Fruit fly (Drosophila melanogaster) whole organism, embryonic: ENCODE data around the gene Nos.

ENCODE experiments used
- Atf-2 ChIP-seq: fragments of 200-800 bp; sonication (Bioruptor generic); optimal IDR thresholded peaks from 2 replicates; lab custom pipeline; 2016; ENCODE audit warnings: missing biosample characterization, missing genetic modification characterization
- CG12071 ChIP-seq: fragments of 200-800 bp; sonication (Bioruptor generic); optimal IDR thresholded peaks from 3 replicates; lab custom pipeline; 2018; ENCODE audit warnings: missing biosample characterization, mild to moderate bottlenecking, missing genetic modification characterization
- CG12236 ChIP-seq: fragments of 200-800 bp; sonication (Bioruptor generic); optimal IDR thresholded peaks from 2 replicates; lab custom pipeline; 2016; ENCODE audit warnings: missing biosample characterization, missing genetic modification characterization
- CG13296 ChIP-seq: fragments of 200-800 bp; sonication (Bioruptor generic); optimal IDR thresholded peaks from 3 replicates; lab custom pipeline; 2018; ENCODE audit warnings: missing biosample characterization, mild to moderate bottlenecking, missing genetic modification characterization
- CG15011 ChIP-seq: fragments of 200-800 bp; sonication (Bioruptor generic); optimal IDR thresholded peaks from 3 replicates; lab custom pipeline; 2018; ENCODE audit warnings: missing biosample characterization, mild to moderate bottlenecking, missing genetic modification characterization
- CG15479 ChIP-seq: fragments of 200-800 bp; sonication (Bioruptor generic); optimal IDR thresholded peaks from 3 replicates; lab custom pipeline; 2019; ENCODE audit warnings: missing biosample characterization, mild to moderate bottlenecking, missing genetic modification characterization, moderate library complexity
- CG15514 ChIP-seq: fragments of 200-800 bp; sonication (Bioruptor generic); optimal IDR thresholded peaks from 3 replicates; lab custom pipeline; 2017; ENCODE audit warnings: missing biosample characterization, missing genetic modification characterization, mild to moderate bottlenecking, moderate library complexity, missing genetic modification reagents
- CG15601 ChIP-seq: fragments of 200-800 bp; sonication (Bioruptor generic); optimal IDR thresholded peaks from 3 replicates; lab custom pipeline; 2019; ENCODE audit warnings: missing biosample characterization, mild to moderate bottlenecking, missing genetic modification characterization, moderate library complexity
- CG17328 ChIP-seq: fragments of 200-800 bp; sonication (Bioruptor generic); IDR thresholded peaks from 2 replicates; pipeline ENCODE4 v1.3.6; 2022; ENCODE audit warnings: missing biosample characterization, missing genetic modification characterization
- CG17612 ChIP-seq: fragments of 200-800 bp; sonication (Bioruptor generic); IDR thresholded peaks from 2 replicates; pipeline ENCODE4 v1.3.6; 2022; ENCODE audit warnings: missing biosample characterization, missing genetic modification characterization
- CG18476 ChIP-seq: fragments of 200-800 bp; sonication (Bioruptor generic); optimal IDR thresholded peaks from 2 replicates; lab custom pipeline; 2016; ENCODE audit warnings: missing biosample characterization, mild to moderate bottlenecking, missing genetic modification characterization
- CG30020 ChIP-seq: fragments of 200-800 bp; optimal IDR thresholded peaks from 2 replicates; lab custom pipeline; 2019; ENCODE audit warnings: missing biosample characterization, mild to moderate bottlenecking, missing genetic modification characterization, moderate library complexity
- CG31224 ChIP-seq: fragments of 200-800 bp; sonication (Bioruptor generic); IDR thresholded peaks from 2 replicates; pipeline ENCODE4 v1.3.6; 2022; ENCODE audit warnings: missing biosample characterization, missing genetic modification characterization
- CG4282 ChIP-seq: fragments of 200-800 bp; sonication (Bioruptor generic); optimal IDR thresholded peaks from 2 replicates; lab custom pipeline; 2016; ENCODE audit warnings: missing biosample characterization, missing genetic modification characterization
- CG6854 ChIP-seq: fragments of 200-800 bp; sonication (Bioruptor generic); optimal IDR thresholded peaks from 3 replicates; lab custom pipeline; 2017; ENCODE audit warnings: missing biosample characterization, mild to moderate bottlenecking, missing genetic modification characterization
- CG9215 ChIP-seq: fragments of 200-800 bp; sonication (Bioruptor generic); IDR thresholded peaks from 2 replicates; pipeline ENCODE4 v1.3.6; 2022; ENCODE audit warnings: missing biosample characterization, missing genetic modification characterization
- Camta ChIP-seq: fragments of 200-800 bp; sonication (Bioruptor generic); optimal IDR thresholded peaks from 2 replicates; lab custom pipeline; 2016; ENCODE audit warnings: missing biosample characterization, missing genetic modification characterization
- D19A ChIP-seq: fragments of 200-800 bp; optimal IDR thresholded peaks from 3 replicates; lab custom pipeline; 2019; ENCODE audit warnings: missing biosample characterization, mild to moderate bottlenecking, missing genetic modification characterization, moderate library complexity
- Dip3 ChIP-seq: fragments of 200-800 bp; sonication (Bioruptor generic); optimal IDR thresholded peaks from 3 replicates; lab custom pipeline; 2016; ENCODE audit warnings: missing biosample characterization, missing genetic modification characterization
- Doc3 ChIP-seq: fragments of 200-800 bp; sonication (Bioruptor generic); IDR thresholded peaks from 3 replicates; pipeline ENCODE4 v1.3.6; 2022; ENCODE audit warnings: missing biosample characterization, missing genetic modification characterization; ENCODE audit not compliant: partially characterized antibody
- Dp ChIP-seq: fragments of 200-800 bp; sonication (Bioruptor generic); optimal IDR thresholded peaks from 2 replicates; lab custom pipeline; 2018; ENCODE audit warnings: missing biosample characterization, mild to moderate bottlenecking, missing genetic modification characterization, moderate library complexity
- E2f2 ChIP-seq: fragments of 200-800 bp; sonication (Bioruptor generic); IDR thresholded peaks from 2 replicates; pipeline ENCODE4 v1.3.6; 2022; ENCODE audit warnings: missing biosample characterization, missing genetic modification characterization
- HLH3B ChIP-seq: fragments of 200-800 bp; sonication (Bioruptor generic); IDR thresholded peaks from 2 replicates; pipeline ENCODE4 v1.3.6; 2022; ENCODE audit warnings: missing biosample characterization, missing genetic modification characterization
- Hey ChIP-seq: fragments of 200-800 bp; sonication (Bioruptor generic); optimal IDR thresholded peaks from 3 replicates; lab custom pipeline; 2018; ENCODE audit warnings: missing biosample characterization, mild to moderate bottlenecking, missing genetic modification characterization
- Kr ChIP-seq: fragments of 200-800 bp; sonication (Bioruptor generic); optimal IDR thresholded peaks from 2 replicates; lab custom pipeline; 2017; ENCODE audit warnings: missing biosample characterization, mild to moderate bottlenecking, missing genetic modification characterization
- Lim3 ChIP-seq: fragments of 200-800 bp; sonication (Bioruptor generic); IDR thresholded peaks from 2 replicates; pipeline ENCODE4 v1.3.6; 2022; ENCODE audit warnings: missing biosample characterization, missing genetic modification characterization
- Max ChIP-seq: fragments of 200-800 bp; sonication (Bioruptor generic); optimal IDR thresholded peaks from 2 replicates; lab custom pipeline; 2016; ENCODE audit warnings: missing biosample characterization, mild to moderate bottlenecking, missing genetic modification characterization
- Med ChIP-seq: fragments of 200-800 bp; sonication (Bioruptor generic); peaks from one replicate; lab custom pipeline; 2016; ENCODE audit warnings: missing biosample characterization, missing genetic modification characterization, mild to moderate bottlenecking, inconsistent platforms, moderate library complexity
- Sox100B ChIP-seq: fragments of 200-800 bp; sonication (Bioruptor generic); optimal IDR thresholded peaks from 3 replicates; lab custom pipeline; 2018; ENCODE audit warnings: missing biosample characterization, mild to moderate bottlenecking, missing genetic modification characterization
- Sox102F ChIP-seq: fragments of 200-800 bp; sonication (Bioruptor generic); optimal IDR thresholded peaks from 2 replicates; lab custom pipeline; 2018; ENCODE audit warnings: missing biosample characterization, mild to moderate bottlenecking, missing genetic modification characterization, moderate library complexity
- Trl ChIP-seq, 3 experiments: fragments of >200 bp in 2 of 3; fragments of 200-800 bp in 1 of 3; sonication (Bioruptor generic) in 1 of 3; optimal IDR thresholded peaks; 2 replicates in 1 of 3; 3 replicates in 2 of 3; lab custom pipeline; 2016 to 2017; ENCODE audit warnings: missing biosample characterization in 1 of 3, missing genetic modification characterization in 1 of 3
- az2 ChIP-seq: fragments of 200-800 bp; sonication (Bioruptor generic); optimal IDR thresholded peaks from 3 replicates; lab custom pipeline; 2016; ENCODE audit warnings: missing biosample characterization, missing genetic modification characterization
- bab2 ChIP-seq: fragments of 200-800 bp; sonication (Bioruptor generic); optimal IDR thresholded peaks from 2 replicates; lab custom pipeline; 2016; ENCODE audit warnings: missing biosample characterization, missing genetic modification characterization
- bsh ChIP-seq, 2 experiments: fragments of 200-800 bp; sonication (Bioruptor generic); optimal IDR thresholded peaks; 2 replicates each; lab custom pipeline; 2017 to 2018; ENCODE audit warnings: mild to moderate bottlenecking in 2 of 2, missing biosample characterization in 2 of 2, missing genetic modification characterization in 2 of 2, moderate library complexity in 1 of 2
- corto ChIP-seq: fragments of 200-800 bp; sonication (Bioruptor generic); optimal IDR thresholded peaks from 2 replicates; lab custom pipeline; 2016; ENCODE audit warnings: missing biosample characterization, mild to moderate bottlenecking, missing genetic modification characterization, moderate library complexity
- dati ChIP-seq: fragments of 200-800 bp; sonication (Bioruptor generic); IDR thresholded peaks from 2 replicates; pipeline ENCODE4 v1.3.6; 2022; ENCODE audit warnings: missing biosample characterization, missing genetic modification characterization
- disco-r ChIP-seq: fragments of 200-800 bp; sonication (Bioruptor generic); optimal IDR thresholded peaks from 2 replicates; lab custom pipeline; 2016; ENCODE audit warnings: missing biosample characterization, missing genetic modification characterization
- dpn ChIP-seq, 2 experiments: fragments of 200-800 bp; sonication (Bioruptor generic); optimal IDR thresholded peaks; 3 replicates each; lab custom pipeline; 2016; ENCODE audit warnings: missing biosample characterization in 2 of 2, missing genetic modification characterization in 2 of 2
- gfzf ChIP-seq: fragments of 200-800 bp; sonication (Bioruptor generic); optimal IDR thresholded peaks from 2 replicates; lab custom pipeline; 2016; ENCODE audit warnings: missing biosample characterization, mild to moderate bottlenecking, missing genetic modification characterization, moderate library complexity
- insv ChIP-seq, 2 experiments: fragments of 200-800 bp; sonication (Bioruptor generic); optimal IDR thresholded peaks; 3 replicates each; lab custom pipeline; 2016 to 2018; ENCODE audit warnings: missing biosample characterization in 2 of 2, missing genetic modification characterization in 2 of 2
- jigr1 ChIP-seq: fragments of 200-800 bp; sonication (Bioruptor generic); IDR thresholded peaks from 3 replicates; pipeline ENCODE4 v1.3.6; 2022; ENCODE audit warnings: missing biosample characterization, missing genetic modification characterization
- lab ChIP-seq: fragments of 200-800 bp; sonication (Bioruptor generic); optimal IDR thresholded peaks from 3 replicates; lab custom pipeline; 2017; ENCODE audit warnings: missing biosample characterization, missing genetic modification characterization, mild to moderate bottlenecking, moderate library complexity, missing genetic modification reagents
- odd ChIP-seq: fragments of 200-800 bp; sonication (Bioruptor generic); optimal IDR thresholded peaks from 2 replicates; lab custom pipeline; 2017; ENCODE audit warnings: missing biosample characterization, mild to moderate bottlenecking, missing genetic modification characterization
- p53 ChIP-seq: fragments of 200-800 bp; sonication (Bioruptor generic); optimal IDR thresholded peaks from 2 replicates; lab custom pipeline; 2016; ENCODE audit warnings: missing biosample characterization, missing genetic modification characterization
- rib ChIP-seq: fragments of 200-800 bp; sonication (Bioruptor generic); IDR thresholded peaks from 2 replicates; pipeline ENCODE4 v1.3.6; 2022; ENCODE audit warnings: missing biosample characterization, missing genetic modification characterization
- run ChIP-seq: fragments of 200-800 bp; sonication (Bioruptor generic); optimal IDR thresholded peaks from 3 replicates; lab custom pipeline; 2018; ENCODE audit warnings: missing biosample characterization, mild to moderate bottlenecking, missing genetic modification characterization
- scrt ChIP-seq: fragments of 200-800 bp; sonication (Bioruptor generic); optimal IDR thresholded peaks from 2 replicates; lab custom pipeline; 2018; ENCODE audit warnings: missing biosample characterization, mild to moderate bottlenecking, missing genetic modification characterization, moderate library complexity
- slbo ChIP-seq: fragments of 200-800 bp; sonication (Bioruptor generic); IDR thresholded peaks from 2 replicates; pipeline ENCODE4 v1.3.6; 2022; ENCODE audit warnings: missing biosample characterization, missing genetic modification characterization
- stwl ChIP-seq: fragments of 200-800 bp; sonication (Bioruptor generic); optimal IDR thresholded peaks from 3 replicates; lab custom pipeline; 2018; ENCODE audit warnings: missing biosample characterization, mild to moderate bottlenecking, missing genetic modification characterization, moderate library complexity
- tgo ChIP-seq: fragments of 200-800 bp; sonication (Bioruptor generic); IDR thresholded peaks from 3 replicates; pipeline ENCODE4 v1.3.6; 2022; ENCODE audit warnings: missing biosample characterization, missing genetic modification characterization
- toy ChIP-seq: fragments of 200-800 bp; sonication (Bioruptor generic); IDR thresholded peaks from 2 replicates; pipeline ENCODE4 v1.3.6; 2022; ENCODE audit warnings: missing biosample characterization, missing genetic modification characterization
- wdn ChIP-seq: fragments of 200-800 bp; sonication (Bioruptor generic); IDR thresholded peaks from 2 replicates; pipeline ENCODE4 v1.3.6; 2022; ENCODE audit warnings: missing biosample characterization, missing genetic modification characterization
- zfh1 ChIP-seq: fragments of 200-800 bp; sonication (Bioruptor generic); IDR thresholded peaks from 3 replicates; pipeline ENCODE4 v1.3.6; 2022; ENCODE audit warnings: missing biosample characterization, missing genetic modification characterization

Nos gene

DNA sequence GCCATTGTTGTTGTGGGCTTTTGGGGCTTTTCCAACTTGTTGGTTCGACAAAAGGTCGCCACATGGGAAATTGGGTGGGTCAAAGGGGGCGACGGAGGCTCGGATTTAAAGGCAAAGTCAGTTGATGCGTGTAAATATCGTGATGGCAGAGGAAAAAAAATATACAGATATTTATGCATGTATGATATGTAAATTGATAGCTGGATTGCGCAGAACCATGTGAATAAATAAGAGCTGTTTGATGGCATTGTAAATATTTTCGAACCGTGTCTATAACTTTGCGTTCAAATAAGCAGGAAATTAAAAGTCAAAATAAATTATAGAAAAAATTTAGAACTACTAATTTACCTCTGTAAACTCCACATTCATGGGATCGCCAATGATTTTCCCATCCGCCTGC is 14.7 kb downstream of the Nos start (continued):
- no peak for TF ChIP-seq corto
- TF ChIP-seq run (tag; lab: Kevin White, UChicago) = no peak
- peak; percentile 67 for TF ChIP-seq Med (GFP tag; lab: Kevin White, UChicago)
- TF ChIP-seq CG12236 (GFP tag; lab: Kevin White, UChicago) = no peak
- TF ChIP-seq az2 (GFP tag; lab: Kevin White, UChicago) = no peak
- no peak for TF ChIP-seq Dp (GFP tag; lab: Kevin White, UChicago)
- TF ChIP-seq D19A (tag; lab: Kevin White, UChicago) = no peak
- no peak for TF ChIP-seq bab2
- TF ChIP-seq Trl (optimal IDR thresholded peaks at IDR 0.05; lab: Kevin White, UChicago) = no peak
- no peak for TF ChIP-seq Trl (GFP tag; optimal IDR thresholded peaks at IDR 0.05; lab: Kevin White, UChicago)
- no peak for TF ChIP-seq Doc3 (GFP tag; lab: Robert Waterston, UW)
- TF ChIP-seq CG15011 (GFP tag; lab: Kevin White, UChicago) = peak; percentile 35
- no peak for TF ChIP-seq E2f2 (GFP tag; lab: Robert Waterston, UW)
- TF ChIP-seq Hey (tag; lab: Kevin White, UChicago) = no peak
- TF ChIP-seq rib (GFP tag; lab: Robert Waterston, UW) = no peak
- peak; percentile 33 for TF ChIP-seq lab (GFP tag; lab: Kevin White, UChicago)
- TF ChIP-seq scrt (GFP tag; lab: Kevin White, UChicago) = peak; percentile 4
- TF ChIP-seq CG13296 (GFP tag; lab: Kevin White, UChicago) = peak; percentile 5
- no peak for TF ChIP-seq CG18476 (GFP tag; lab: Kevin White, UChicago)
- no peak for TF ChIP-seq Max (GFP tag; lab: Kevin White, UChicago)
- TF ChIP-seq CG17612 (GFP tag; lab: Robert Waterston, UW) = no peak
- TF ChIP-seq CG15479 (GFP tag; lab: Kevin White, UChicago) = no peak
- peak; percentile 42 for TF ChIP-seq CG15514 (GFP tag; lab: Kevin White, UChicago)
- TF ChIP-seq insv (GFP tag; optimal IDR thresholded peaks at IDR 0.05; lab: Kevin White, UChicago) = no peak
- no peak for TF ChIP-seq CG17328 (GFP tag; lab: Robert Waterston, UW)
- TF ChIP-seq Camta (GFP tag; lab: Kevin White, UChicago) = no peak
- TF ChIP-seq CG30020 = no peak
- TF ChIP-seq tgo = no peak
- TF ChIP-seq odd = no peak
- TF ChIP-seq bsh (GFP tag; optimal IDR thresholded peaks at IDR 0.05; lab: Kevin White, UChicago) = no peak
- TF ChIP-seq Sox100B (GFP tag; lab: Kevin White, UChicago) = no peak
- no peak for TF ChIP-seq Lim3
- no peak for TF ChIP-seq CG4282 (GFP tag; lab: Kevin White, UChicago)
- no peak for TF ChIP-seq CG9215 (GFP tag; lab: Robert Waterston, UW)
- no peak for TF ChIP-seq HLH3B (GFP tag; lab: Robert Waterston, UW)
- no peak for TF ChIP-seq Atf-2 (GFP tag; lab: Kevin White, UChicago)
- TF ChIP-seq toy = no peak
- no peak for TF ChIP-seq jigr1 (GFP tag; lab: Robert Waterston, UW)
- TF ChIP-seq stwl = no peak

DNA sequence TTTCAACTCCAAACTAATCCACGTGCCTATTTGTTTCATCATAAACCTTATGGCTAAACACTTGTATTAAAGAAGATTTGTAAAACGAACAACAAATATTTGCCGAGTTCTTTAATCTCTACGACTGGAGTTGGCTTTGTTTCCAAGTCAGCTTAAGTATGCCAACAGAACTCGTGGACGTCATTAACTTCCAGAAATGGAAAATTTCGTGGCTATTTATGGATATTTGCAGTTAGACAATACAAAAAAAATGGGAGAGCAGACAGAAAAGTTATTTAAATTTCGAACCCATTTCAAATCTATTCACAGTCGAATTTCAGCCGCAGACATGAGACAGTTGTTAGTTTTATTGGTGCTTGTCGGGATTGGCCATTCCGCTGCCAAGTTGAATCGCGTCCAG is 16.9 kb downstream of the Nos start, which contains the start of gene CG17134:
CG17134 (plus strand) TSS at position 301 of the 400 bp plus-strand sequence.
- TF ChIP-seq dati (GFP tag; lab: Robert Waterston, UW) = no peak
- no peak for TF ChIP-seq CG15011 (GFP tag; lab: Kevin White, UChicago)
- no peak for TF ChIP-seq Sox102F (GFP tag; lab: Kevin White, UChicago)
- no peak for TF ChIP-seq dpn (GFP tag; optimal IDR thresholded peaks at IDR 0.05; lab: Kevin White, UChicago)
- TF ChIP-seq disco-r = no peak
- TF ChIP-seq wdn (GFP tag; lab: Robert Waterston, UW) = no peak
- TF ChIP-seq p53 (GFP tag; lab: Kevin White, UChicago) = no peak
- no peak for TF ChIP-seq CG12071 (GFP tag; lab: Kevin White, UChicago)
- TF ChIP-seq Dip3 (GFP tag; lab: Kevin White, UChicago) = no peak
- no peak for TF ChIP-seq gfzf (GFP tag; lab: Kevin White, UChicago)
- no peak for TF ChIP-seq slbo (GFP tag; lab: Robert Waterston, UW)
- TF ChIP-seq zfh1 = no peak
- TF ChIP-seq CG31224 (GFP tag; lab: Robert Waterston, UW) = no peak
- no peak for TF ChIP-seq CG15601 (tag; lab: Kevin White, UChicago)
- no peak for TF ChIP-seq CG13296 (GFP tag; lab: Kevin White, UChicago)
- no peak for TF ChIP-seq Kr (GFP tag; lab: Kevin White, UChicago)
- TF ChIP-seq CG6854 (GFP tag; lab: Kevin White, UChicago) = no peak
